Worm (Caenorhabditis elegans) whole organism, L4/young adult: Measurements from ENCODE around the gene K08C7.6.

ENCODE experiments used
- W03F9.2 ChIP-seq: fragments of 150-350 bp; optimal IDR thresholded peaks from 2 replicates; lab custom pipeline; 2014; ENCODE audit warnings: missing biosample characterization, missing genetic modification characterization
- dao-5 ChIP-seq: sonication (generic microtip); optimal IDR thresholded peaks from 2 replicates; lab custom pipeline; 2016; ENCODE audit warnings: missing genotype, missing genetic modification characterization, moderate library complexity, missing compliant biosample characterization
- him-1 ChIP-seq: sonication (generic microtip); optimal IDR thresholded peaks from 2 replicates; lab custom pipeline; 2016; ENCODE audit warnings: missing genotype, missing genetic modification reagents, missing genetic modification characterization, missing compliant biosample characterization

Gene K08C7.6

ce11 chrIV:10685758-10686157 lies at the start of gene K08C7.6, which contains the start of gene R102.1:
Gene K08C7.6 (minus strand): TSS chrIV:10685858.
Gene R102.1 (plus strand): TSS chrIV:10686048.
- no peak for TF ChIP-seq dao-5 (tag; lab: Kevin White, UChicago)
- TF ChIP-seq W03F9.2 (tag; lab: Kevin White, UChicago) = no peak
- no peak for TF ChIP-seq him-1

- peak; percentile 22 for TF ChIP-seq W03F9.2 (tag; lab: Kevin White, UChicago)
- TF ChIP-seq him-1 = no peak
These were observed 49.1 kb upstream of the K08C7.6 start, which contains the start of the genes orc-5 and cyb-1 for ce11 chrIV:10734527-10735436. Gene orc-5 (minus strand): TSS chrIV:10734588. Gene cyb-1 (plus strand): TSS chrIV:10735216.

DNA sequence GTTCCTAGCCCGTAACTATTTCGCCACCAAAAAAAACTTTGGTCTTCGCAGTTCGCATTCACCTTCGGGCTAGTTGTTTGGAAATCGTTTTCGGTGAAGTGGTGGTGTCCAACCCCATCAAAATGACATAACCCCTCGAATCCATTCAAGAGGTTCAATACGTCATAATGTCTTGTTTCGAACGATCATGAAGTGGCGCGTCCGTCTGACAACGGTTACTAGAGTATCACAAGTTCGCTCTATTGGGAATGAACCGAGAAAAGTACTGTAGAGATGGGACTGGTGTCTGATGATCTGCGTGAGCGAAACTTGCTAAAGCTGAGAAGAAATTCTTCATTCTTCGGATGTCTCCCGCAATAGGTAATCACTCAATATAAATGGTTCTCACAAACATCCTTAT lies 42.1 kb upstream of the K08C7.6 start, which contains the start of gene ZC168.2:
Gene ZC168.2 (plus strand): TSS at position 301 of the 400 bp plus-strand sequence.
- TF ChIP-seq dao-5 (tag; lab: Kevin White, UChicago) = no peak
- TF ChIP-seq W03F9.2 (tag; lab: Kevin White, UChicago) = no peak
- TF ChIP-seq him-1 = no peak

ce11 chrIV:10718865-10719264 lies 33.2 kb upstream of the K08C7.6 start:
- TF ChIP-seq him-1 (no peak), dao-5 (tag; lab: Kevin White, UChicago) (no peak), W03F9.2 (tag; lab: Kevin White, UChicago) (no peak)

DNA sequence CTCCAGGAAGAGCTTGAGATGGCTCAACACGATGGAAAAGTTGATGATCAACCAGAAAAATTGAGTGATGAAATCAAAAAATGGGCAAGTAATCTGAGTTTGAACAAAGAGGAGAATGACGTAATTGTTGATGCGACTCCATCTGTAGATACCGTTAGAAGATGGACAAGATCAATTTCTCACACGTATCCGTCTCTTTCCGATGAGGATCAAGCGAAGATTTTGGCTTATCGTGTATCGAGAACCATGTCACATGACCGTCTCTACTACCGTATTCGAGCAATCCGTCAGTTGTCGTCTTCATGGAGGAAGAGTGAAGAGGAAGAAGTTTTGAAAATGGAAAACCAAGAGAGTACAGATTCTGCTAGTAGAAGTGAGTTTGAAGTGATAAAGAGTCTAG lies 32.4 kb upstream of the K08C7.6 start:
- TF ChIP-seq W03F9.2 (tag; lab: Kevin White, UChicago) (no peak), dao-5 (tag; lab: Kevin White, UChicago) (no peak), him-1 (no peak)

DNA sequence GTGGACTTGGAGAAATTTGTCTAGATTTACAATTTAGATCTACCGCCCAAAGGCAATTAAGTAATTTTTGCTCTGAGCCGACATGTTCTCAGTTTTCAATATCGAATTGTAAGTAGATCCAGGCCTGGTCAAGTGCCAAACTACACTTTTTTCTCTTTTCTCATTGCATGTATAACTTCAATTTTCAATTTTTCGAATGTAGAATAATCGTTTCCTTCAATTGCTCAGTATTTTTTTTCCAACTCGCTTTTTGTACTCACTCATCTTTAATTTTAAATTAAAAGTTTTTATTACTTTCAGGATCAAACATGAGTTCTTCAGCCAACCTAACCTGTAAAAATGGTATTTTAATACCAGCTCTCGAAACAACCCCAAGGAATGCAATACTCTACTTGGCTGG lies 30.7 kb upstream of the K08C7.6 start, which contains the start of gene ncx-3:
Gene ncx-3 (plus strand): TSS at position 301 of the 400 bp plus-strand sequence.
- no peak for TF ChIP-seq dao-5 (tag; lab: Kevin White, UChicago)
- TF ChIP-seq him-1 = no peak
- no peak for TF ChIP-seq W03F9.2 (tag; lab: Kevin White, UChicago)

ce11 chrIV:10714594-10714993 lies 28.9 kb upstream of the K08C7.6 start:
- TF ChIP-seq W03F9.2 (tag; lab: Kevin White, UChicago) = no peak
- no peak for TF ChIP-seq dao-5 (tag; lab: Kevin White, UChicago)
- TF ChIP-seq him-1 = no peak

ce11 chrIV:10711729-10712128 lies 26.1 kb upstream of the K08C7.6 start, which contains the start of gene glb-21:
Gene glb-21 (minus strand): TSS chrIV:10711794.
- TF ChIP-seq him-1 = no peak
- no peak for TF ChIP-seq dao-5 (tag; lab: Kevin White, UChicago)

DNA sequence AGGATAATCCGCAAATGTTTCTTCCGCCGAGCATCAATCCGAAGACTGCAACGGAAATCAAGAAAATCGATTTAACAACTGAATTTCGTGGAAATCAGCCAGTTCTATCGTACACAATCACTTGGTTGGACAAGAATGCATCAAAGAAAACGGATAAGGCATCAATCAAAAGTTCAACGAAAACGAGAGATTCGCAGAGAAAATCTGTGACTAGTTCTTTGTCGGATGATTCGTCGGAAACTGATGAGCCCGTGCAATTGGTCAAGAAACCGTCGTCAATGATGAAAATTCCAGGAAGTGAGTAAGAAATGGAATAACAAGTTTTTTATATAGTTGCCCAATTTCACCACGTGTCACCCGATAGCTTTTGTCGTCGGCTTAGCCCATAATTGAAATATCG lies 20.4 kb upstream of the K08C7.6 start, which contains the start of gene R102.6:
Gene R102.6 (minus strand): TSS at position 101 of the 400 bp plus-strand sequence.
- no peak for TF ChIP-seq him-1
- TF ChIP-seq W03F9.2 (tag; lab: Kevin White, UChicago) = no peak
- no peak for TF ChIP-seq dao-5 (tag; lab: Kevin White, UChicago)

DNA sequence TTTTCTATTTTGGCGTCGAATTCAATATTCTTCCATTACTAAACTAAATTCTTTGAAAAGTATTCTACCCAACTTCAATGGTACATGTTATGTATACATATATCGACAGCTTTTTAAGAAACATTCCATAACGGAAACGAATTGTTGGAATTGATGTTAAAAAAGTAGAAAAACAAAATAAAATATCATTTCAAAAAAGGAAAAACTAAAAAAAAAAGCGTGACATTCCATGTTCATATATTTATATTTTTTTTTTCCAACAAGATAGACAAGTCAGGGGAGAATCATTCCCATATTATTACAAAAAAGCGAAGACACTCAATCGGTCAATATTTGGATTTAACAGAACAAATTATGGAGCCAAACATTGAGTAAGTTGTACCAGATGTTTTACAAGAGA lies 19.5 kb upstream of the K08C7.6 start, which contains the start of gene R102.10:
Gene R102.10 (plus strand): TSS at position 301 of the 400 bp plus-strand sequence.
- no peak for TF ChIP-seq dao-5 (tag; lab: Kevin White, UChicago)
- TF ChIP-seq W03F9.2 (tag; lab: Kevin White, UChicago) = no peak
- TF ChIP-seq him-1 = no peak

ce11 chrIV:10701866-10702458 lies 16.3 kb upstream of the K08C7.6 start:
- TF ChIP-seq him-1 = no peak
- no peak for TF ChIP-seq dao-5 (tag; lab: Kevin White, UChicago)
- TF ChIP-seq W03F9.2 (tag; lab: Kevin White, UChicago) = no peak

ce11 chrIV:10699660-10700059 lies 14.0 kb upstream of the K08C7.6 start, which contains the start of gene R102.11:
Gene R102.11 (minus strand): TSS chrIV:10699760.
- no peak for TF ChIP-seq him-1
- no peak for TF ChIP-seq W03F9.2 (tag; lab: Kevin White, UChicago)
- TF ChIP-seq dao-5 (tag; lab: Kevin White, UChicago) = no peak

- no peak for TF ChIP-seq him-1
- no peak for TF ChIP-seq W03F9.2 (tag; lab: Kevin White, UChicago)
- no peak for TF ChIP-seq dao-5 (tag; lab: Kevin White, UChicago)
These were observed 13.3 kb upstream of the K08C7.6 start for ce11 chrIV:10699000-10699399.

ce11 chrIV:10698486-10698885 lies 12.8 kb upstream of the K08C7.6 start:
- TF ChIP-seq him-1 = no peak
- TF ChIP-seq dao-5 (tag; lab: Kevin White, UChicago) = no peak
- TF ChIP-seq W03F9.2 (tag; lab: Kevin White, UChicago) = no peak
